Fruit fly (Drosophila melanogaster) whole organism, embryonic: Measurements from ENCODE around the gene sud1.

Experiments used
- ATbp ChIP-seq: fragments of 200-800 bp; sonication (Bioruptor generic); optimal IDR thresholded peaks from 2 replicates; lab custom pipeline; 2017; ENCODE audit warnings: missing biosample characterization, mild to moderate bottlenecking, missing genetic modification characterization, missing genetic modification reagents
- Atf-2 ChIP-seq: fragments of 200-800 bp; sonication (Bioruptor generic); optimal IDR thresholded peaks from 2 replicates; lab custom pipeline; 2016; ENCODE audit warnings: missing biosample characterization, missing genetic modification characterization
- Atf6 ChIP-seq: fragments of 200-800 bp; sonication (Bioruptor generic); IDR thresholded peaks from 2 replicates; pipeline ENCODE4 v1.3.6; 2022; ENCODE audit warnings: missing biosample characterization, missing genetic modification characterization
- Awh ChIP-seq: fragments of 200-800 bp; sonication (Bioruptor generic); IDR thresholded peaks from 2 replicates; pipeline ENCODE4, ENCODE4 v1.3.6; 2022; ENCODE audit warnings: missing biosample characterization, missing genetic modification characterization
- BEAF-32 ChIP-seq: fragments of 200-800 bp; sonication (Bioruptor generic); optimal IDR thresholded peaks from 3 replicates; lab custom pipeline; 2017; ENCODE audit warnings: missing biosample characterization, missing genetic modification characterization, mild to moderate bottlenecking, moderate library complexity, missing genetic modification reagents
- CG10147 ChIP-seq: fragments of 200-800 bp; sonication (Bioruptor generic); optimal IDR thresholded peaks from 2 replicates; lab custom pipeline; 2019; ENCODE audit warnings: missing biosample characterization, mild to moderate bottlenecking, missing genetic modification characterization, moderate library complexity
- CG10274 ChIP-seq: fragments of 200-800 bp; sonication (Bioruptor generic); optimal IDR thresholded peaks from 3 replicates; lab custom pipeline; 2017; ENCODE audit warnings: missing biosample characterization, mild to moderate bottlenecking, missing genetic modification characterization
- CG12659 ChIP-seq: fragments of 200-800 bp; sonication (Bioruptor generic); optimal IDR thresholded peaks from 3 replicates; lab custom pipeline; 2017; ENCODE audit warnings: mild to moderate bottlenecking, missing biosample characterization, missing genetic modification reagents, missing genetic modification characterization
- CG14014 ChIP-seq: fragments of 200-800 bp; sonication (Bioruptor generic); IDR thresholded peaks from 2 replicates; pipeline ENCODE4 v1.3.6; 2022; ENCODE audit warnings: missing biosample characterization, missing genetic modification characterization
- CG17186 ChIP-seq: fragments of 200-800 bp; sonication (Bioruptor generic); optimal IDR thresholded peaks from 3 replicates; lab custom pipeline; 2017; ENCODE audit warnings: missing biosample characterization, missing genetic modification reagents, missing genetic modification characterization
- CG17568 ChIP-seq: fragments of 200-800 bp; sonication (Bioruptor generic); optimal IDR thresholded peaks from 2 replicates; lab custom pipeline; 2018; ENCODE audit warnings: missing biosample characterization, mild to moderate bottlenecking, missing genetic modification characterization, moderate library complexity
- CG18476 ChIP-seq: fragments of 200-800 bp; sonication (Bioruptor generic); optimal IDR thresholded peaks from 2 replicates; lab custom pipeline; 2016; ENCODE audit warnings: missing biosample characterization, mild to moderate bottlenecking, missing genetic modification characterization
- CG2116 ChIP-seq: fragments of 200-800 bp; sonication (Bioruptor generic); optimal IDR thresholded peaks from 3 replicates; lab custom pipeline; 2018; ENCODE audit warnings: missing biosample characterization, mild to moderate bottlenecking, missing genetic modification characterization
- CG31365 ChIP-seq: fragments of 200-800 bp; sonication (Bioruptor generic); optimal IDR thresholded peaks from 2 replicates; lab custom pipeline; 2018; ENCODE audit warnings: missing biosample characterization, mild to moderate bottlenecking, missing genetic modification characterization
- CG31441 ChIP-seq: fragments of 200-800 bp; sonication (Bioruptor generic); IDR thresholded peaks from 2 replicates; pipeline ENCODE4 v1.3.6; 2022; ENCODE audit warnings: missing biosample characterization, missing genetic modification characterization
- CG4360 ChIP-seq: fragments of 200-800 bp; sonication (Bioruptor generic); IDR thresholded peaks from 2 replicates; pipeline ENCODE4 v1.3.6; 2022; ENCODE audit warnings: missing biosample characterization, missing genetic modification characterization
- CG43689 ChIP-seq: fragments of 200-800 bp; sonication (Bioruptor generic); IDR thresholded peaks from 2 replicates; pipeline ENCODE4 v1.3.6; 2022; ENCODE audit warnings: missing biosample characterization, missing genetic modification characterization
- CG6254 ChIP-seq: fragments of 200-800 bp; sonication (Bioruptor generic); optimal IDR thresholded peaks from 3 replicates; lab custom pipeline; 2017; ENCODE audit warnings: mild to moderate bottlenecking, missing biosample characterization, missing genetic modification reagents, missing genetic modification characterization
- CG7271 ChIP-seq: fragments of 200-800 bp; sonication (Bioruptor generic); optimal IDR thresholded peaks from 2 replicates; lab custom pipeline; 2018; ENCODE audit warnings: missing biosample characterization, mild to moderate bottlenecking, missing genetic modification characterization, moderate library complexity
- CG7372 ChIP-seq: fragments of 200-800 bp; sonication (Bioruptor generic); IDR thresholded peaks from 2 replicates; pipeline ENCODE4 v1.3.6; 2022; ENCODE audit warnings: missing biosample characterization, missing genetic modification characterization
- CG8281 ChIP-seq: fragments of 200-800 bp; sonication (Bioruptor generic); optimal IDR thresholded peaks from 2 replicates; lab custom pipeline; 2018; ENCODE audit warnings: missing biosample characterization, mild to moderate bottlenecking, missing genetic modification characterization, moderate library complexity
- CG8478 ChIP-seq: fragments of >200 bp; optimal IDR thresholded peaks from 2 replicates; lab custom pipeline; 2018
- CG9215 ChIP-seq: fragments of 200-800 bp; sonication (Bioruptor generic); IDR thresholded peaks from 2 replicates; pipeline ENCODE4 v1.3.6; 2022; ENCODE audit warnings: missing biosample characterization, missing genetic modification characterization
- CG9609 ChIP-seq: fragments of 200-800 bp; sonication (Bioruptor generic); optimal IDR thresholded peaks from 3 replicates; lab custom pipeline; 2016; ENCODE audit warnings: missing biosample characterization, missing genetic modification characterization
- Dref ChIP-seq: fragments of 200-800 bp; sonication (Bioruptor generic); IDR thresholded peaks from 2 replicates; pipeline ENCODE4 v1.3.6; 2022; ENCODE audit warnings: missing biosample characterization, missing genetic modification characterization
- ERR ChIP-seq: fragments of 200-800 bp; sonication (Bioruptor generic); optimal IDR thresholded peaks from 2 replicates; lab custom pipeline; 2016; ENCODE audit warnings: missing biosample characterization, missing genetic modification characterization
- Ets65A ChIP-seq: fragments of 200-800 bp; sonication (Bioruptor generic); peaks from one replicate; lab custom pipeline; 2016; ENCODE audit warnings: missing biosample characterization, missing genetic modification characterization
- Fer2 ChIP-seq: fragments of 200-800 bp; sonication (Bioruptor generic); optimal IDR thresholded peaks from 2 replicates; lab custom pipeline; 2018; ENCODE audit warnings: missing biosample characterization, mild to moderate bottlenecking, missing genetic modification characterization, moderate library complexity
- HmgZ ChIP-seq: fragments of 200-800 bp; sonication (Bioruptor generic); optimal IDR thresholded peaks from 2 replicates; lab custom pipeline; 2018; ENCODE audit warnings: missing biosample characterization, mild to moderate bottlenecking, missing genetic modification characterization
- Lhr ChIP-seq: fragments of 200-800 bp; sonication (Bioruptor generic); optimal IDR thresholded peaks from 3 replicates; lab custom pipeline; 2017; ENCODE audit warnings: mild to moderate bottlenecking, missing biosample characterization, missing genetic modification reagents, missing genetic modification characterization
- Neu2 ChIP-seq: fragments of 200-800 bp; sonication (Bioruptor generic); optimal IDR thresholded peaks from 3 replicates; lab custom pipeline; 2016; ENCODE audit warnings: missing biosample characterization, missing genetic modification characterization, borderline replicate concordance
- Nf-YC ChIP-seq: fragments of 200-800 bp; optimal IDR thresholded peaks from 3 replicates; lab custom pipeline; 2019; ENCODE audit warnings: missing biosample characterization, mild to moderate bottlenecking, missing genetic modification characterization, moderate library complexity
- Oli ChIP-seq: fragments of 200-800 bp; sonication (Bioruptor generic); optimal IDR thresholded peaks from 2 replicates; lab custom pipeline; 2018; ENCODE audit warnings: missing biosample characterization, mild to moderate bottlenecking, missing genetic modification characterization, moderate library complexity
- Poxn ChIP-seq: fragments of 200-800 bp; sonication (Bioruptor generic); IDR thresholded peaks from 2 replicates; pipeline ENCODE4 v1.3.6; 2022; ENCODE audit warnings: missing biosample characterization, missing genetic modification characterization
- Rx ChIP-seq: fragments of 200-800 bp; sonication (Bioruptor generic); IDR thresholded peaks from 2 replicates; pipeline ENCODE4 v1.3.6; 2022; ENCODE audit warnings: missing biosample characterization, missing genetic modification characterization
- ap ChIP-seq: fragments of 200-800 bp; sonication (Bioruptor generic); IDR thresholded peaks from 2 replicates; pipeline ENCODE4 v1.3.6; 2022; ENCODE audit warnings: missing biosample characterization, missing genetic modification characterization
- cg ChIP-seq: fragments of 200-800 bp; sonication (Bioruptor generic); optimal IDR thresholded peaks from 3 replicates; lab custom pipeline; 2019; ENCODE audit warnings: missing biosample characterization, mild to moderate bottlenecking, missing genetic modification characterization, moderate library complexity
- corto ChIP-seq: fragments of 200-800 bp; sonication (Bioruptor generic); optimal IDR thresholded peaks from 2 replicates; lab custom pipeline; 2016; ENCODE audit warnings: missing biosample characterization, mild to moderate bottlenecking, missing genetic modification characterization, moderate library complexity
- disco-r ChIP-seq: fragments of 200-800 bp; sonication (Bioruptor generic); optimal IDR thresholded peaks from 2 replicates; lab custom pipeline; 2016; ENCODE audit warnings: missing biosample characterization, missing genetic modification characterization
- dmrt11E ChIP-seq: fragments of 200-800 bp; sonication (Bioruptor generic); optimal IDR thresholded peaks from 3 replicates; lab custom pipeline; 2018; ENCODE audit warnings: missing biosample characterization, mild to moderate bottlenecking, missing genetic modification characterization, moderate library complexity
- fd3F ChIP-seq: fragments of 200-800 bp; sonication (Bioruptor generic); optimal IDR thresholded peaks from 2 replicates; lab custom pipeline; 2018; ENCODE audit warnings: missing biosample characterization, mild to moderate bottlenecking, missing genetic modification characterization, moderate library complexity
- h ChIP-seq: fragments of >200 bp; optimal IDR thresholded peaks from 2 replicates; lab custom pipeline; 2017
- inv ChIP-seq: fragments of 200-800 bp; sonication (Bioruptor generic); IDR thresholded peaks from 2 replicates; pipeline ENCODE4 v1.3.6; 2022; ENCODE audit warnings: missing biosample characterization, missing genetic modification characterization; ENCODE audit not compliant: partially characterized antibody
- jing ChIP-seq: fragments of 200-800 bp; sonication (Bioruptor generic); optimal IDR thresholded peaks from 2 replicates; lab custom pipeline; 2018; ENCODE audit warnings: missing biosample characterization, mild to moderate bottlenecking, missing genetic modification characterization
- lab ChIP-seq: fragments of 200-800 bp; sonication (Bioruptor generic); optimal IDR thresholded peaks from 3 replicates; lab custom pipeline; 2017; ENCODE audit warnings: missing biosample characterization, missing genetic modification characterization, mild to moderate bottlenecking, moderate library complexity, missing genetic modification reagents
- lola ChIP-seq, 3 experiments: fragments of >200 bp in 2 of 3; fragments of 200-800 bp in 1 of 3; sonication (Bioruptor generic) in 1 of 3; optimal IDR thresholded peaks; 2 replicates each; lab custom pipeline; 2017 to 2019; ENCODE audit warnings: missing biosample characterization in 3 of 3, missing genetic modification characterization in 3 of 3, mild to moderate bottlenecking in 1 of 3, moderate library complexity in 1 of 3
- sens ChIP-seq: fragments of 200-800 bp; sonication (Bioruptor generic); peaks from one replicate; lab custom pipeline; 2016; ENCODE audit warnings: missing biosample characterization, missing genetic modification characterization
- sug ChIP-seq: fragments of 200-800 bp; optimal IDR thresholded peaks from 2 replicates; lab custom pipeline; 2019; ENCODE audit warnings: missing biosample characterization, mild to moderate bottlenecking, missing genetic modification characterization, moderate library complexity
- tll ChIP-seq, 2 experiments: fragments of 200-800 bp in 1 of 2; fragments of >200 bp in 1 of 2; sonication (Bioruptor generic) in 1 of 2; optimal IDR thresholded peaks; 2 replicates each; lab custom pipeline; 2017 to 2019; ENCODE audit warnings: missing biosample characterization in 2 of 2, missing genetic modification characterization in 2 of 2, mild to moderate bottlenecking in 1 of 2, moderate library complexity in 1 of 2
- usp ChIP-seq: fragments of >200 bp; optimal IDR thresholded peaks from 2 replicates; lab custom pipeline; 2017; ENCODE audit warnings: missing biosample characterization, missing genetic modification characterization
- vnd ChIP-seq: fragments of 200-800 bp; sonication (Bioruptor generic); IDR thresholded peaks from 3 replicates; pipeline ENCODE4 v1.3.6; 2022; ENCODE audit warnings: missing biosample characterization, missing genetic modification characterization; ENCODE audit not compliant: partially characterized antibody

sud1 gene

DNA sequence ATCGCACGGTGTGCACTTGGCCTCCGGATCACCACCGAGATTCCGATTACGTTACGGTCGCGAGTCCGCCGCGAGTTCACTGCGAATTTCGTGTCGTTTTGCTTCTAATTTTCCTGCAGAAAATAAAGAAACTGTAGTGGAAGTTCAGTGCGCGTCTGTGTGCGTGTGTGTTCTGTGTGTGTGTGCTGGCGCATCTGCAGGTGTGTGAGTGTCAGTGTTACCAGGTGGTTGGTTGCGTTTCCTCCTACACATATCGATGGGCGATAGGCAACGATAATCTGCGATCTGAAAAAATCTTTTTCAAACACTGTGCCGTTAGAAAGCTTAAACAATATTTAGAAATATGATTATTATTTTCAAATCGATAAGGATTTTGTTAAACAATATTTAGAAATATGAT, 20.4 kb upstream of the sud1 start, which contains the start of gene Osbp (continued):
- TF ChIP-seq CG4360 (GFP tag; lab: Robert Waterston, UW) (no peak), CG10147 (GFP tag; lab: Kevin White, UChicago) (no peak), jing (GFP tag; lab: Kevin White, UChicago) (no peak), dmrt11E (tag; lab: Kevin White, UChicago) (no peak), lab (GFP tag; lab: Kevin White, UChicago) (no peak), Awh (GFP tag; lab: Robert Waterston, UW) (no peak), CG31441 (GFP tag; lab: Robert Waterston, UW) (no peak), disco-r (GFP tag; lab: Kevin White, UChicago) (no peak), ap (GFP tag; lab: Robert Waterston, UW) (no peak), Poxn (GFP tag; lab: Robert Waterston, UW) (no peak), HmgZ (tag; lab: Kevin White, UChicago) (peak; percentile 76), CG17568 (GFP tag; lab: Kevin White, UChicago) (no peak), CG2116 (GFP tag; lab: Kevin White, UChicago) (peak; percentile 71), CG31365 (tag; lab: Kevin White, UChicago) (no peak), CG18476 (GFP tag; lab: Kevin White, UChicago) (no peak), CG12659 (GFP tag; lab: Kevin White, UChicago) (peak; percentile 44), CG8281 (no peak), inv (GFP tag; lab: Robert Waterston, UW) (peak; percentile 48; the same call in 1 of the 2 replicates), Fer2 (tag; lab: Kevin White, UChicago) (no peak), lola (GFP tag; optimal IDR thresholded peaks at IDR 0.05; lab: Kevin White, UChicago) (no peak), CG8478 (peak; percentile 73), fd3F (GFP tag; lab: Kevin White, UChicago) (no peak), vnd (peak; percentile 54; the same call in 2 of the 3 replicates), sens (no peak), Atf-2 (GFP tag; lab: Kevin White, UChicago) (no peak), CG17186 (peak; percentile 72), CG14014 (peak; percentile 31; the same call in 1 of the 2 replicates), tll (GFP tag; optimal IDR thresholded peaks at IDR 0.05; lab: Kevin White, UChicago) (no peak), Ets65A (GFP tag; lab: Kevin White, UChicago) (no peak), CG9609 (no peak), CG7372 (no peak), Atf6 (GFP tag; lab: Robert Waterston, UW) (no peak), CG10274 (GFP tag; lab: Kevin White, UChicago) (no peak), corto (no peak), ERR (GFP tag; lab: Kevin White, UChicago) (no peak), CG43689 (GFP tag; lab: Robert Waterston, UW) (no peak), Lhr (GFP tag; lab: Kevin White, UChicago) (no peak), CG9215 (GFP tag; lab: Robert Waterston, UW) (no peak), Nf-YC (peak; percentile 93), Oli (no peak), h (no peak), ATbp (GFP tag; lab: Kevin White, UChicago) (no peak), usp (GFP tag; lab: Kevin White, UChicago) (no peak), CG7271 (no peak), cg (peak; percentile 98), sug (tag; lab: Kevin White, UChicago) (peak; percentile 34), Dref (peak; percentile 94), BEAF-32 (GFP tag; lab: Kevin White, UChicago) (peak; percentile 64), Neu2 (GFP tag; lab: Kevin White, UChicago) (no peak), Rx (no peak), CG6254 (GFP tag; lab: Kevin White, UChicago) (no peak)
